Fruit fly (Drosophila melanogaster) whole organism, adult: ENCODE data around the gene HGTX.

Experiments used
- CG11617 ChIP-seq: fragments of 200-800 bp; sonication (Bioruptor generic); optimal IDR thresholded peaks from 2 replicates; lab custom pipeline; 2017; ENCODE audit warnings: mild to moderate bottlenecking, missing biosample characterization, missing genetic modification reagents, missing genetic modification characterization
- CG12768 ChIP-seq: fragments of 200-800 bp; sonication (Bioruptor generic); optimal IDR thresholded peaks from 2 replicates; lab custom pipeline; 2017; ENCODE audit warnings: missing biosample characterization, missing genetic modification characterization, mild to moderate bottlenecking, moderate library complexity, missing genetic modification reagents
- CG14711 ChIP-seq: fragments of 200-800 bp; sonication (Bioruptor generic); optimal IDR thresholded peaks from 2 replicates; lab custom pipeline; 2018; ENCODE audit warnings: missing biosample characterization, mild to moderate bottlenecking, missing genetic modification characterization, moderate library complexity
- CG1620 ChIP-seq: fragments of 200-800 bp; sonication (Bioruptor generic); optimal IDR thresholded peaks from 2 replicates; lab custom pipeline; 2016; ENCODE audit warnings: missing biosample characterization, missing genetic modification characterization
- CG33017 ChIP-seq: fragments of 200-800 bp; sonication (Bioruptor generic); optimal IDR thresholded peaks from 2 replicates; lab custom pipeline; 2018; ENCODE audit warnings: missing biosample characterization, mild to moderate bottlenecking, missing genetic modification characterization, moderate library complexity
- CG5204 ChIP-seq: fragments of 200-800 bp; sonication (Bioruptor generic); optimal IDR thresholded peaks from 2 replicates; lab custom pipeline; 2016; ENCODE audit warnings: missing biosample characterization, missing genetic modification characterization
- CG7045 ChIP-seq: fragments of 200-800 bp; sonication (Bioruptor generic); optimal IDR thresholded peaks from 2 replicates; lab custom pipeline; 2017; ENCODE audit warnings: missing biosample characterization, mild to moderate bottlenecking, missing genetic modification characterization
- CG7101 ChIP-seq: fragments of 200-800 bp; sonication (Bioruptor generic); optimal IDR thresholded peaks from 2 replicates; lab custom pipeline; 2018; ENCODE audit warnings: missing biosample characterization, mild to moderate bottlenecking, missing genetic modification characterization, moderate library complexity
- Clk ChIP-seq: fragments of 200-800 bp; sonication (Bioruptor generic); optimal IDR thresholded peaks from 2 replicates; lab custom pipeline; 2017; ENCODE audit warnings: missing biosample characterization, missing genetic modification characterization
- Crg-1 ChIP-seq: fragments of 200-800 bp; sonication (Bioruptor generic); optimal IDR thresholded peaks from 2 replicates; lab custom pipeline; 2016; ENCODE audit warnings: missing biosample characterization, missing genetic modification characterization
- Hr96 ChIP-seq: fragments of 200-800 bp; sonication (Bioruptor generic); optimal IDR thresholded peaks from 2 replicates; lab custom pipeline; 2016; ENCODE audit warnings: missing biosample characterization, missing genetic modification characterization
- Mnt ChIP-seq: fragments of 200-800 bp; sonication (Bioruptor generic); optimal IDR thresholded peaks from 2 replicates; lab custom pipeline; 2016; ENCODE audit warnings: missing biosample characterization, mild to moderate bottlenecking, missing genetic modification characterization
- bab1 ChIP-seq: fragments of 200-800 bp; sonication (Bioruptor generic); optimal IDR thresholded peaks from 3 replicates; lab custom pipeline; 2019; ENCODE audit warnings: missing biosample characterization, mild to moderate bottlenecking, missing genetic modification characterization, moderate library complexity
- cic ChIP-seq: fragments of 200-800 bp; sonication (Bioruptor generic); optimal IDR thresholded peaks from 2 replicates; lab custom pipeline; 2017; ENCODE audit warnings: missing biosample characterization, mild to moderate bottlenecking, missing genetic modification characterization, moderate library complexity
- cnc ChIP-seq, 2 experiments: fragments of >200 bp; optimal IDR thresholded peaks; 2 replicates each; lab custom pipeline; 2017
- kay ChIP-seq: fragments of 200-800 bp; sonication (Bioruptor generic); peaks from one replicate; lab custom pipeline; 2016; ENCODE audit warnings: missing biosample characterization, missing genetic modification characterization, borderline replicate concordance
- ovo ChIP-seq: fragments of 200-800 bp; sonication (Bioruptor generic); optimal IDR thresholded peaks from 2 replicates; lab custom pipeline; 2016; ENCODE audit warnings: missing biosample characterization, missing genetic modification characterization
- pad ChIP-seq: fragments of 200-800 bp; sonication (Bioruptor generic); optimal IDR thresholded peaks from 3 replicates; lab custom pipeline; 2017; ENCODE audit warnings: missing biosample characterization, missing genetic modification characterization, mild to moderate bottlenecking, moderate library complexity, missing genetic modification reagents
- tj ChIP-seq: fragments of 200-800 bp; sonication (Bioruptor generic); optimal IDR thresholded peaks from 3 replicates; lab custom pipeline; 2017; ENCODE audit warnings: missing biosample characterization, mild to moderate bottlenecking, missing genetic modification characterization, moderate library complexity
- toe ChIP-seq: fragments of 200-800 bp; sonication (Bioruptor generic); optimal IDR thresholded peaks from 2 replicates; lab custom pipeline; 2016; ENCODE audit warnings: missing biosample characterization, missing genetic modification characterization

HGTX gene

dm6 chr3L:14607620-14608019 lies 8.3 kb upstream of the HGTX start:
- TF ChIP-seq bab1 (GFP tag; lab: Kevin White, UChicago) (peak; percentile 44), pad (GFP tag; lab: Kevin White, UChicago) (no peak), ovo (GFP tag; lab: Kevin White, UChicago) (no peak), toe (GFP tag; lab: Kevin White, UChicago) (peak; percentile 12), cnc (optimal IDR thresholded peaks at IDR 0.05; lab: Kevin White, UChicago) (no peak)

dm6 chr3L:14605291-14605690 lies 6.0 kb upstream of the HGTX start:
- no peak for TF ChIP-seq CG14711 (tag; lab: Kevin White, UChicago)
- TF ChIP-seq tj (GFP tag; lab: Kevin White, UChicago), result no peak
- TF ChIP-seq kay (GFP tag; lab: Kevin White, UChicago), result no peak
- no peak for TF ChIP-seq Hr96 (GFP tag; lab: Kevin White, UChicago)
- peak; percentile 59 for TF ChIP-seq bab1 (GFP tag; lab: Kevin White, UChicago)
- TF ChIP-seq CG5204 (GFP tag; lab: Kevin White, UChicago), result no peak

DNA sequence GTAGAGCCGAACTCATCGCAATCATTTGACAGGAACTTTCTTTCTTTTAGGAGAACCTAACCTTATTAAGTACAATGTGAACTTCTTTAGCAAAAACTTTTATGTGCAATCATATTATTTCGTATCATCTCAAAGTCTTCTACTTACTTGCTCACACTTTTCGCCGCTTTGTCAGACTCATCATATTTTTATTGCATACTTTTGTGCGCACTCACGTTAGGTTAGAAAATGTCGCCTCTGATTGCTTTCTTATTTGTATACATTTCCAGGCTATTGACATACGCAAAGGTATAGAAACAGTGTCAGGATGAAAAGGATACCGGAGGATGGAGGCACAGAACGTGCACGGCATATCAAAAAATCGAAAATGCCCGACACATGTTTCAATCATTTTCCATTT lies 3.8 kb upstream of the HGTX start:
- no peak for TF ChIP-seq pad (GFP tag; lab: Kevin White, UChicago)
- TF ChIP-seq kay (GFP tag; lab: Kevin White, UChicago), result peak; percentile 61

- TF ChIP-seq Mnt, result no peak
- TF ChIP-seq CG1620, result no peak
- TF ChIP-seq CG12768, result no peak
- TF ChIP-seq kay (GFP tag; lab: Kevin White, UChicago), result no peak
- TF ChIP-seq tj (GFP tag; lab: Kevin White, UChicago), result no peak
- TF ChIP-seq cnc (optimal IDR thresholded peaks at IDR 0.05; lab: Kevin White, UChicago), result no peak
- no peak for TF ChIP-seq CG11617
- no peak for TF ChIP-seq CG33017 (tag; lab: Kevin White, UChicago)
- TF ChIP-seq Crg-1, result no peak
- no peak for TF ChIP-seq Clk (GFP tag; lab: Kevin White, UChicago)
- no peak for TF ChIP-seq CG7101 (tag; lab: Kevin White, UChicago)
- no peak for TF ChIP-seq CG14711 (tag; lab: Kevin White, UChicago)
- TF ChIP-seq cic (GFP tag; lab: Kevin White, UChicago), result no peak
- no peak for TF ChIP-seq Hr96 (GFP tag; lab: Kevin White, UChicago)
- no peak for TF ChIP-seq CG7045 (GFP tag; lab: Kevin White, UChicago)
Observed at dm6 chr3L:14600570-14600969, 1.2 kb upstream of the HGTX start.

- TF ChIP-seq CG11617, result no peak
- no peak for TF ChIP-seq cnc (optimal IDR thresholded peaks at IDR 0.05; lab: Kevin White, UChicago)
- TF ChIP-seq CG5204 (GFP tag; lab: Kevin White, UChicago), result no peak
- TF ChIP-seq pad (GFP tag; lab: Kevin White, UChicago), result no peak
- no peak for TF ChIP-seq CG14711 (tag; lab: Kevin White, UChicago)
- TF ChIP-seq Hr96 (GFP tag; lab: Kevin White, UChicago), result no peak
- TF ChIP-seq bab1 (GFP tag; lab: Kevin White, UChicago), result no peak
- TF ChIP-seq CG12768, result no peak
- TF ChIP-seq Crg-1, result no peak
- TF ChIP-seq CG33017 (tag; lab: Kevin White, UChicago), result no peak
- no peak for TF ChIP-seq CG7045 (GFP tag; lab: Kevin White, UChicago)
- TF ChIP-seq tj (GFP tag; lab: Kevin White, UChicago), result no peak
- no peak for TF ChIP-seq ovo (GFP tag; lab: Kevin White, UChicago)
- no peak for TF ChIP-seq toe (GFP tag; lab: Kevin White, UChicago)
- no peak for TF ChIP-seq cic (GFP tag; lab: Kevin White, UChicago)
- no peak for TF ChIP-seq Clk (GFP tag; lab: Kevin White, UChicago)
Observed at dm6 chr3L:14592166-14592565, 7.2 kb downstream of the HGTX start.

DNA sequence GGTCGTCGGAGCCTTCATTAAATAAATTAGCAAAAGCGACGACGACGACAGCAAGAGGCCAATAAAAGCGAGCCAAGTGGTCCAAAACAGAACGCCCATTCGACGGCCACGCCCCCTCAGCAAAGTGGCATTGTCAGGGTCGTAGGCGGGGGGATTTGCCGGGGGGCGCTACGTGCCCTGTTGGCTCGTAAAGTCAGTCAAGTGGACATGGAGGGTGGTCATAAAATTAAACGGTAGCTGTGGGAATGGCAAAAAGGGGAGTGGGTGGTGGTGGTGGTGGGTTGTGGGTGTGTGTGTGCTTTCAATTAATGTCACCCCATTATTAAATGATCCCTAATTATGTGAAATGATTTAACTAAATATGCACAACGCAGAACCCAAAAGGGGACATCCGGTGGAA lies 8.4 kb downstream of the HGTX start:
- TF ChIP-seq Crg-1, result no peak
- TF ChIP-seq CG12768, result no peak
- no peak for TF ChIP-seq Hr96 (GFP tag; lab: Kevin White, UChicago)
- TF ChIP-seq kay (GFP tag; lab: Kevin White, UChicago), result no peak
- no peak for TF ChIP-seq Mnt
- TF ChIP-seq toe (GFP tag; lab: Kevin White, UChicago), result no peak
- no peak for TF ChIP-seq CG7101 (tag; lab: Kevin White, UChicago)
- TF ChIP-seq CG14711 (tag; lab: Kevin White, UChicago), result no peak

dm6 chr3L:14583803-14584202 lies 15.5 kb downstream of the HGTX start:
- TF ChIP-seq toe (GFP tag; lab: Kevin White, UChicago), result no peak
- no peak for TF ChIP-seq bab1 (GFP tag; lab: Kevin White, UChicago)
- no peak for TF ChIP-seq CG33017 (tag; lab: Kevin White, UChicago)
- TF ChIP-seq CG1620, result no peak
- no peak for TF ChIP-seq Hr96 (GFP tag; lab: Kevin White, UChicago)
- no peak for TF ChIP-seq CG11617
- no peak for TF ChIP-seq tj (GFP tag; lab: Kevin White, UChicago)
- no peak for TF ChIP-seq Mnt
- no peak for TF ChIP-seq CG7101 (tag; lab: Kevin White, UChicago)
- TF ChIP-seq CG14711 (tag; lab: Kevin White, UChicago), result no peak
- no peak for TF ChIP-seq cic (GFP tag; lab: Kevin White, UChicago)
- no peak for TF ChIP-seq Crg-1
- no peak for TF ChIP-seq CG12768
- no peak for TF ChIP-seq pad (GFP tag; lab: Kevin White, UChicago)
- TF ChIP-seq ovo (GFP tag; lab: Kevin White, UChicago), result no peak
